Fruit fly (Drosophila melanogaster): ENCODE results near the gene CG10660.
A peak's percentile ranks its signal among the peaks of the same experiment; 100 is the strongest.

The CG10660 gene

dm6 chr3L:12482246-12482645 is 8.2 kb downstream of the CG10660 start, which contains the start of gene CG33725:
Gene CG33725, plus strand, starts transcription at chr3L:12482609.
- 0 out of 2 replicates have a peak, but pooled peaks have one; percentile 19 for TF ChIP-seq rn (GFP tag; IDR thresholded peaks at IDR 0.05)
- peak; percentile 57 for TF ChIP-seq CG13204 (GFP tag; optimal IDR thresholded peaks at IDR 0.05)
- TF ChIP-seq Snoo (tag; optimal IDR thresholded peaks at IDR 0.05), result no peak

dm6 chr3L:12478229-12478628 is 12.2 kb downstream of the CG10660 start:
- no peak for TF ChIP-seq Pif1B (GFP tag; optimal IDR thresholded peaks at IDR 0.05)
- no peak for TF ChIP-seq CG8159 (tag; optimal IDR thresholded peaks at IDR 0.05)
- TF ChIP-seq CG13204 (GFP tag; optimal IDR thresholded peaks at IDR 0.05), result no peak
- no peak for TF ChIP-seq CG14655 (GFP tag; optimal IDR thresholded peaks at IDR 0.05)
- no peak for TF ChIP-seq rn (GFP tag; IDR thresholded peaks at IDR 0.05)
- peak; percentile 83 for TF ChIP-seq EcR (GFP tag; optimal IDR thresholded peaks at IDR 0.05)
- no peak for TF ChIP-seq CG4496 (GFP tag; IDR thresholded peaks at IDR 0.05)
- TF ChIP-seq gl (tag; optimal IDR thresholded peaks at IDR 0.05), result no peak

dm6 chr3L:12471471-12471978 is 19.0 kb downstream of the CG10660 start, which contains the start of gene CG10616:
Gene CG10616, plus strand, starts transcription at chr3L:12471728.
- TF ChIP-seq EcR (GFP tag; optimal IDR thresholded peaks at IDR 0.05) (no peak), Snoo (tag; optimal IDR thresholded peaks at IDR 0.05) (no peak), CG17806 (tag; optimal IDR thresholded peaks at IDR 0.05) (no peak), CG9948 (tag; optimal IDR thresholded peaks at IDR 0.05) (no peak), rn (GFP tag; IDR thresholded peaks at IDR 0.05) (no peak), CG32121 (GFP tag; IDR thresholded peaks at IDR 0.05) (no peak), gl (tag; optimal IDR thresholded peaks at IDR 0.05) (no peak), CG15710 (tag; optimal IDR thresholded peaks at IDR 0.05) (no peak), CG10348 (GFP tag; IDR thresholded peaks at IDR 0.05) (no peak), fd96Ca (GFP tag; IDR thresholded peaks at IDR 0.05) (no peak), CG8301 (tag; optimal IDR thresholded peaks at IDR 0.05) (no peak), CG12605 (GFP tag; IDR thresholded peaks at IDR 0.05) (no peak), CG4496 (GFP tag; IDR thresholded peaks at IDR 0.05) (no peak), CG8159 (tag; optimal IDR thresholded peaks at IDR 0.05) (no peak), Pif1B (GFP tag; optimal IDR thresholded peaks at IDR 0.05) (no peak), Pif1A (GFP tag; optimal IDR thresholded peaks at IDR 0.05) (no peak)

- no peak for TF ChIP-seq Pif1A (GFP tag; optimal IDR thresholded peaks at IDR 0.05)
- no peak for TF ChIP-seq CG10348 (GFP tag; IDR thresholded peaks at IDR 0.05)
- no peak for TF ChIP-seq fd96Ca (GFP tag; IDR thresholded peaks at IDR 0.05)
- TF ChIP-seq CG4496 (GFP tag; IDR thresholded peaks at IDR 0.05), result no peak
- no peak for TF ChIP-seq Ets98B (GFP tag; IDR thresholded peaks at IDR 0.05)
- no peak for TF ChIP-seq D1 (tag; optimal IDR thresholded peaks at IDR 0.05)
- no peak for TF ChIP-seq CG8301 (tag; optimal IDR thresholded peaks at IDR 0.05)
- no peak for TF ChIP-seq gl (tag; optimal IDR thresholded peaks at IDR 0.05)
- TF ChIP-seq CG12605 (GFP tag; IDR thresholded peaks at IDR 0.05), result no peak
- no peak for TF ChIP-seq Snoo (tag; optimal IDR thresholded peaks at IDR 0.05)
- no peak for TF ChIP-seq rn (GFP tag; IDR thresholded peaks at IDR 0.05)
These were observed 20.0 kb downstream of the CG10660 start for dm6 chr3L:12470509-12470908.

- TF ChIP-seq Pif1A (GFP tag; optimal IDR thresholded peaks at IDR 0.05) (no peak), fd96Ca (GFP tag; IDR thresholded peaks at IDR 0.05) (no peak), CG14655 (GFP tag; optimal IDR thresholded peaks at IDR 0.05) (no peak), Ets98B (GFP tag; IDR thresholded peaks at IDR 0.05) (no peak), CG34367 (tag; optimal IDR thresholded peaks at IDR 0.05) (no peak), Snoo (tag; optimal IDR thresholded peaks at IDR 0.05) (no peak)
These were observed 20.8 kb downstream of the CG10660 start, which contains the start of gene CG32102 for dm6 chr3L:12469684-12470083. Gene CG32102, minus strand, starts transcription at chr3L:12469784.

dm6 chr3L:12468016-12468415 is 22.5 kb downstream of the CG10660 start, which contains the start of gene eyg:
Gene eyg, minus strand, starts transcription at chr3L:12468021.
- TF ChIP-seq fd96Ca (GFP tag; IDR thresholded peaks at IDR 0.05) (peak; percentile 75; the same call in 2 of the 3 replicates), Ets98B (GFP tag; IDR thresholded peaks at IDR 0.05) (no peak), Pif1A (GFP tag; optimal IDR thresholded peaks at IDR 0.05) (no peak), Snoo (tag; optimal IDR thresholded peaks at IDR 0.05) (peak; percentile 25), EcR (GFP tag; optimal IDR thresholded peaks at IDR 0.05) (peak; percentile 19), D1 (tag; optimal IDR thresholded peaks at IDR 0.05) (peak; percentile 2), CG8159 (tag; optimal IDR thresholded peaks at IDR 0.05) (no peak)

- TF ChIP-seq CG13204 (GFP tag; optimal IDR thresholded peaks at IDR 0.05) (no peak), CG8159 (tag; optimal IDR thresholded peaks at IDR 0.05) (peak; percentile 28)
These were observed 25.2 kb downstream of the CG10660 start for dm6 chr3L:12465229-12465628.

- no peak for TF ChIP-seq CG34367 (tag; optimal IDR thresholded peaks at IDR 0.05)
- no peak for TF ChIP-seq EcR (GFP tag; optimal IDR thresholded peaks at IDR 0.05)
- TF ChIP-seq CG8159 (tag; optimal IDR thresholded peaks at IDR 0.05), result no peak
- TF ChIP-seq Snoo (tag; optimal IDR thresholded peaks at IDR 0.05), result no peak
- TF ChIP-seq CG17806 (tag; optimal IDR thresholded peaks at IDR 0.05), result no peak
- TF ChIP-seq Pif1A (GFP tag; optimal IDR thresholded peaks at IDR 0.05), result no peak
- TF ChIP-seq CG10348 (GFP tag; IDR thresholded peaks at IDR 0.05), result no peak
- no peak for TF ChIP-seq rn (GFP tag; IDR thresholded peaks at IDR 0.05)
- TF ChIP-seq D1 (tag; optimal IDR thresholded peaks at IDR 0.05), result no peak
- TF ChIP-seq CG9948 (tag; optimal IDR thresholded peaks at IDR 0.05), result no peak
- TF ChIP-seq CG15710 (tag; optimal IDR thresholded peaks at IDR 0.05), result no peak
- TF ChIP-seq CG13204 (GFP tag; optimal IDR thresholded peaks at IDR 0.05), result no peak
- no peak for TF ChIP-seq CG8301 (tag; optimal IDR thresholded peaks at IDR 0.05)
- no peak for TF ChIP-seq Ets98B (GFP tag; IDR thresholded peaks at IDR 0.05)
- TF ChIP-seq CG14655 (GFP tag; optimal IDR thresholded peaks at IDR 0.05), result no peak
- no peak for TF ChIP-seq CG12605 (GFP tag; IDR thresholded peaks at IDR 0.05)
- no peak for TF ChIP-seq Pif1B (GFP tag; optimal IDR thresholded peaks at IDR 0.05)
- TF ChIP-seq fd96Ca (GFP tag; IDR thresholded peaks at IDR 0.05), result no peak
- TF ChIP-seq CG4496 (GFP tag; IDR thresholded peaks at IDR 0.05), result no peak
These were observed 26.9 kb downstream of the CG10660 start for dm6 chr3L:12463580-12463979.
